Fruit fly (Drosophila melanogaster): ENCODE measurements around the gene CG1578.

DNA sequence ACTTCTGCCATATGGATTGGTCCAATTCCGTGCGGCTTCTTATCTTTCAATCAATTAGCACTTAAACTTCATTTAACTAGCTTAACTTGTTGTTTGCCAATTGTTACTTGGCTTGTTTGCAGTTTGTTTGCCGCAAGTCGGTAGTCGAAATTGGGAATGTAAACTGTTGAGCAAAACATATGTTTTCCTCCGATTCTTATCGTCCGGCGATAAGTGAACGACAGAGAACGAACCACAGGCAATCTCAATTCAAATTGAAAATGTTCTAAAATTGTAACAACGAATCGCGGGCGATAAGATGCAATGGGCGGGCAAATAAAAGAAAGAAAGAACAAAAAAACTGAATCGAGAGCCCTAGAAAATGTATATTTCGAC is 42.1 kb upstream of the CG1578 start:
- no peak for TF ChIP-seq Snoo (tag; optimal IDR thresholded peaks at IDR 0.05)
- TF ChIP-seq Pif1A (GFP tag; optimal IDR thresholded peaks at IDR 0.05): no peak
- no peak for TF ChIP-seq CG9948 (tag; optimal IDR thresholded peaks at IDR 0.05)
- no peak for TF ChIP-seq gl (tag; optimal IDR thresholded peaks at IDR 0.05)

Data from whole organism, pupa.